Worm (Caenorhabditis elegans) whole organism, L2 larva: ENCODE results near the gene flp-12.

Experiments
- C34F6.9 ChIP-seq: fragments of 150-350 bp; optimal IDR thresholded peaks from 2 replicates; lab custom pipeline; 2014; ENCODE audit warnings: missing biosample characterization, missing genetic modification characterization
- F13H6.1 ChIP-seq: sonication (generic microtip); optimal IDR thresholded peaks from 2 replicates; lab custom pipeline; 2016; ENCODE audit warnings: missing genetic modification characterization, missing compliant biosample characterization
- R02D3.7 ChIP-seq: fragments of 150-350 bp; optimal IDR thresholded peaks from 2 replicates; lab custom pipeline; 2014; ENCODE audit warnings: missing biosample characterization, missing genetic modification characterization
- ZK546.5 ChIP-seq: sonication (generic microtip); optimal IDR thresholded peaks from 2 replicates; lab custom pipeline; 2017; ENCODE audit warnings: missing biosample characterization, missing genetic modification characterization
- aly-2 ChIP-seq: fragments of 150-350 bp; optimal IDR thresholded peaks from 2 replicates; lab custom pipeline; 2014; ENCODE audit warnings: missing biosample characterization, missing genetic modification characterization
- blmp-1 ChIP-seq: sonication (generic microtip); optimal IDR thresholded peaks from 2 replicates; lab custom pipeline; 2017; ENCODE audit warnings: missing genetic modification characterization, mild to moderate bottlenecking, missing compliant biosample characterization, antibody characterized with exemption, moderate library complexity; ENCODE audit not compliant: insufficient read depth
- ceh-16 ChIP-seq: fragments of 150-350 bp; optimal IDR thresholded peaks from 2 replicates; lab custom pipeline; 2014; ENCODE audit warnings: missing biosample characterization, missing genetic modification characterization
- ceh-82 ChIP-seq: fragments of 150-350 bp; optimal IDR thresholded peaks from 2 replicates; lab custom pipeline; 2014; ENCODE audit warnings: missing biosample characterization, missing genetic modification characterization
- crh-2 ChIP-seq: sonication (generic microtip); optimal IDR thresholded peaks from 2 replicates; lab custom pipeline; 2017; ENCODE audit warnings: missing biosample characterization, missing genetic modification characterization
- dmd-4 ChIP-seq: sonication (generic microtip); optimal IDR thresholded peaks from 2 replicates; lab custom pipeline; 2017; ENCODE audit warnings: missing biosample characterization, missing genetic modification characterization
- egl-27 ChIP-seq: sonication (generic microtip); optimal IDR thresholded peaks from 3 replicates; lab custom pipeline; 2017; ENCODE audit warnings: missing biosample characterization, missing genetic modification reagents, missing genetic modification characterization
- elt-1 ChIP-seq: fragments of 150-350 bp; optimal IDR thresholded peaks from 2 replicates; lab custom pipeline; 2014; ENCODE audit warnings: missing biosample characterization, missing genetic modification characterization
- fos-1 ChIP-seq: fragments of 150-350 bp; optimal IDR thresholded peaks from 2 replicates; lab custom pipeline; 2014; ENCODE audit warnings: missing biosample characterization, missing genetic modification characterization
- gmeb-1 ChIP-seq: fragments of 150-350 bp; optimal IDR thresholded peaks from 2 replicates; lab custom pipeline; 2014; ENCODE audit warnings: missing biosample characterization, missing genetic modification characterization
- lin-11 ChIP-seq: fragments of 150-350 bp; sonication (generic microtip); optimal IDR thresholded peaks from 2 replicates; lab custom pipeline; 2014; ENCODE audit warnings: missing biosample characterization, missing genetic modification characterization, inconsistent platforms, mixed read lengths
- lin-39 ChIP-seq: fragments of 150-350 bp; optimal IDR thresholded peaks from 2 replicates; lab custom pipeline; 2014; ENCODE audit warnings: missing biosample characterization, missing genetic modification reagents, missing genetic modification characterization
- lsy-2 ChIP-seq, 2 experiments: fragments of 150-350 bp in 1 of 2; sonication (generic microtip) in 1 of 2; optimal IDR thresholded peaks; 2 replicates each; lab custom pipeline; 2014 to 2017; ENCODE audit warnings: missing biosample characterization in 2 of 2, missing genetic modification characterization in 2 of 2
- mab-5 ChIP-seq: fragments of 150-350 bp; optimal IDR thresholded peaks from 2 replicates; lab custom pipeline; 2014; ENCODE audit warnings: missing biosample characterization, missing genetic modification characterization
- mbf-1 ChIP-seq: sonication (generic microtip); optimal IDR thresholded peaks from 2 replicates; lab custom pipeline; 2017; ENCODE audit warnings: missing biosample characterization, missing genetic modification characterization
- nhr-11 ChIP-seq: fragments of 150-350 bp; optimal IDR thresholded peaks from 2 replicates; lab custom pipeline; 2014; ENCODE audit warnings: missing biosample characterization, missing genetic modification characterization
- nhr-12 ChIP-seq: fragments of 150-350 bp; optimal IDR thresholded peaks from 2 replicates; lab custom pipeline; 2014; ENCODE audit warnings: missing biosample characterization, missing genetic modification characterization
- nhr-129 ChIP-seq: fragments of 150-350 bp; optimal IDR thresholded peaks from 2 replicates; lab custom pipeline; 2014; ENCODE audit warnings: missing biosample characterization, missing genetic modification characterization
- nhr-21 ChIP-seq: fragments of 150-350 bp; optimal IDR thresholded peaks from 2 replicates; lab custom pipeline; 2014; ENCODE audit warnings: missing biosample characterization, missing genetic modification characterization
- nhr-25 ChIP-seq: fragments of 150-350 bp; sonication (generic microtip); optimal IDR thresholded peaks from 3 replicates; lab custom pipeline; 2014; ENCODE audit warnings: missing biosample characterization, missing genetic modification characterization
- nhr-77 ChIP-seq: fragments of 150-350 bp; optimal IDR thresholded peaks from 2 replicates; lab custom pipeline; 2014; ENCODE audit warnings: missing biosample characterization, missing genetic modification characterization
- peb-1 ChIP-seq: fragments of 150-350 bp; optimal IDR thresholded peaks from 2 replicates; lab custom pipeline; 2014; ENCODE audit warnings: missing biosample characterization, missing genetic modification characterization
- skn-1 ChIP-seq: sonication (generic microtip); optimal IDR thresholded peaks from 2 replicates; lab custom pipeline; 2017; ENCODE audit warnings: missing biosample characterization, missing genetic modification characterization
- sma-3 ChIP-seq: sonication (generic microtip); optimal IDR thresholded peaks from 2 replicates; lab custom pipeline; 2016; ENCODE audit warnings: missing genetic modification reagents, missing genetic modification characterization, missing compliant biosample characterization
- sma-9 ChIP-seq, 2 experiments: fragments of 150-350 bp in 1 of 2; sonication (generic microtip) in 1 of 2; optimal IDR thresholded peaks; 2 replicates each; lab custom pipeline; 2014 to 2016; ENCODE audit warnings: missing genetic modification characterization in 2 of 2, mild to moderate bottlenecking in 1 of 2, missing biosample characterization in 1 of 2, missing compliant biosample characterization in 1 of 2, missing genetic modification reagents in 1 of 2, moderate library complexity in 1 of 2
- snpc-4 ChIP-seq: fragments of 150-350 bp; optimal IDR thresholded peaks from 2 replicates; lab custom pipeline; 2014; ENCODE audit warnings: missing biosample characterization, missing genetic modification characterization
- unc-39 ChIP-seq: fragments of 150-350 bp; optimal IDR thresholded peaks from 2 replicates; lab custom pipeline; 2014; ENCODE audit warnings: missing biosample characterization, missing genetic modification characterization
- unc-55 ChIP-seq: fragments of 150-350 bp; sonication (generic microtip); optimal IDR thresholded peaks from 3 replicates; lab custom pipeline; 2014; ENCODE audit warnings: missing biosample characterization, missing genetic modification reagents, missing genetic modification characterization
- unc-62 ChIP-seq: fragments of 150-350 bp; optimal IDR thresholded peaks from 2 replicates; lab custom pipeline; 2014; ENCODE audit warnings: missing biosample characterization, missing genetic modification reagents, missing genetic modification characterization
- zag-1 ChIP-seq: fragments of 150-350 bp; optimal IDR thresholded peaks from 2 replicates; lab custom pipeline; 2014; ENCODE audit warnings: missing biosample characterization, missing genetic modification characterization
- ztf-1 ChIP-seq: fragments of 200-800 bp; sonication (Bioruptor generic); conservative IDR thresholded peaks from 2 replicates; pipeline ENCODE4 v1.3.6; 2022; ENCODE audit warnings: missing genetic modification characterization, missing compliant biosample characterization
- ztf-11 ChIP-seq: sonication (generic microtip); optimal IDR thresholded peaks from 2 replicates; lab custom pipeline; 2017; ENCODE audit warnings: missing biosample characterization, missing genetic modification characterization
- ztf-4 ChIP-seq: fragments of 150-350 bp; optimal IDR thresholded peaks from 2 replicates; lab custom pipeline; 2014; ENCODE audit warnings: missing biosample characterization, missing genetic modification characterization

flp-12 gene

ce11 chrX:4623707-4624106 lies 31.6 kb upstream of the flp-12 start:
- TF ChIP-seq unc-39 (tag; lab: Kevin White, UChicago) (no peak), ztf-11 (tag; lab: Kevin White, UChicago) (no peak), dmd-4 (tag; lab: Kevin White, UChicago) (no peak), sma-3 (GFP tag; lab: Kevin White, UChicago) (no peak), nhr-25 (tag; lab: Kevin White, UChicago) (no peak), blmp-1 (tag; lab: Kevin White, UChicago) (no peak), nhr-21 (no peak), nhr-12 (tag; lab: Kevin White, UChicago) (no peak), lin-11 (tag; lab: Kevin White, UChicago) (no peak)
- TF ChIP-seq, all 48 proteins: peak for 0

ce11 chrX:4622024-4622423 lies 29.9 kb upstream of the flp-12 start, which contains the start of gene C46C11.3:
C46C11.3 (plus strand) TSS chrX:4622324.
- TF ChIP-seq dmd-4 (tag; lab: Kevin White, UChicago) (no peak), fos-1 (no peak), gmeb-1 (tag; lab: Kevin White, UChicago) (no peak), lin-11 (tag; lab: Kevin White, UChicago) (no peak), ceh-16 (tag; lab: Kevin White, UChicago) (no peak), ceh-82 (tag; lab: Kevin White, UChicago) (no peak), unc-62 (GFP tag; lab: Kevin White, UChicago) (no peak), peb-1 (tag; lab: Kevin White, UChicago) (no peak), elt-1 (tag; lab: Kevin White, UChicago) (no peak), skn-1 (no peak), lsy-2 (tag; optimal IDR thresholded peaks at IDR 0.05; lab: Kevin White, UChicago) (no peak)

ce11 chrX:4620019-4620418 lies 27.9 kb upstream of the flp-12 start:
- no peak for TF ChIP-seq nhr-11 (tag; lab: Kevin White, UChicago)
- no peak for TF ChIP-seq R02D3.7 (tag; lab: Kevin White, UChicago)
- TF ChIP-seq lin-11 (tag; lab: Kevin White, UChicago) = peak; percentile 31
- peak; percentile 33 for TF ChIP-seq unc-55 (GFP tag; lab: Kevin White, UChicago)
- TF ChIP-seq egl-27 (tag; lab: Kevin White, UChicago) = no peak
- peak; percentile 58 for TF ChIP-seq zag-1 (tag; lab: Kevin White, UChicago)
- TF ChIP-seq gmeb-1 (tag; lab: Kevin White, UChicago) = no peak
- TF ChIP-seq C34F6.9 (tag; lab: Kevin White, UChicago) = no peak
- no peak for TF ChIP-seq snpc-4 (tag; lab: Kevin White, UChicago)
- no peak for TF ChIP-seq unc-39 (tag; lab: Kevin White, UChicago)
- no peak for TF ChIP-seq nhr-77 (tag; lab: Kevin White, UChicago)
- no peak for TF ChIP-seq ztf-1 (GFP tag; lab: Robert Waterston, UW)
- no peak for TF ChIP-seq ztf-4 (tag; lab: Kevin White, UChicago)
- TF ChIP-seq crh-2 (tag; lab: Kevin White, UChicago) = no peak
- TF ChIP-seq blmp-1 (tag; lab: Kevin White, UChicago) = no peak
- TF ChIP-seq nhr-21 = no peak
- no peak for TF ChIP-seq peb-1 (tag; lab: Kevin White, UChicago)
- no peak for TF ChIP-seq ZK546.5 (tag; lab: Kevin White, UChicago)

ce11 chrX:4619582-4619981 lies 27.4 kb upstream of the flp-12 start, which contains the start of gene pqn-65:
pqn-65 (minus strand) TSS chrX:4619635.
- TF ChIP-seq lin-11 (tag; lab: Kevin White, UChicago) (no peak), C34F6.9 (tag; lab: Kevin White, UChicago) (peak; percentile 28), lsy-2 (tag; optimal IDR thresholded peaks at IDR 0.05; lab: Kevin White, UChicago) (peak in 1 of 2 experiments; percentile 9), nhr-12 (tag; lab: Kevin White, UChicago) (no peak), F13H6.1 (tag; lab: Kevin White, UChicago) (no peak), unc-55 (GFP tag; lab: Kevin White, UChicago) (peak; percentile 57), nhr-129 (tag; lab: Kevin White, UChicago) (peak; percentile 76), ceh-82 (tag; lab: Kevin White, UChicago) (no peak), mbf-1 (tag; lab: Kevin White, UChicago) (no peak), crh-2 (tag; lab: Kevin White, UChicago) (no peak)

- peak; percentile 51 for TF ChIP-seq unc-55 (GFP tag; lab: Kevin White, UChicago)
- peak in 1 of 2 experiments; percentile 2 for TF ChIP-seq lsy-2 (tag; optimal IDR thresholded peaks at IDR 0.05; lab: Kevin White, UChicago)
- TF ChIP-seq aly-2 (tag; lab: Kevin White, UChicago) = no peak
- TF ChIP-seq ztf-1 (GFP tag; lab: Robert Waterston, UW) = no peak
- no peak for TF ChIP-seq sma-9 (GFP tag; optimal IDR thresholded peaks at IDR 0.05; lab: Kevin White, UChicago)
- no peak for TF ChIP-seq sma-9 (tag; optimal IDR thresholded peaks at IDR 0.05; lab: Kevin White, UChicago)
- no peak for TF ChIP-seq mab-5 (tag; lab: Kevin White, UChicago)
- no peak for TF ChIP-seq ceh-16 (tag; lab: Kevin White, UChicago)
- TF ChIP-seq lin-39 (tag; lab: Kevin White, UChicago) = no peak
- peak; percentile 42 for TF ChIP-seq nhr-129 (tag; lab: Kevin White, UChicago)
These were observed 24.7 kb upstream of the flp-12 start for ce11 chrX:4616832-4617231.
